Worm (Caenorhabditis elegans) whole organism, midembryonic: ENCODE results near the gene ZK666.4.

ENCODE experiments used
- T22C8.4 ChIP-seq: fragments of 200-800 bp; sonication (Bioruptor generic); IDR thresholded peaks from 2 replicates; pipeline ENCODE4 v1.3.6; 2022; ENCODE audit warnings: missing genetic modification characterization, missing compliant biosample characterization
- tab-1 ChIP-seq: fragments of 200-800 bp; sonication (Bioruptor generic); IDR thresholded peaks from 2 replicates; pipeline ENCODE4 v1.3.6; 2022; ENCODE audit warnings: missing genetic modification characterization, missing compliant biosample characterization

DNA sequence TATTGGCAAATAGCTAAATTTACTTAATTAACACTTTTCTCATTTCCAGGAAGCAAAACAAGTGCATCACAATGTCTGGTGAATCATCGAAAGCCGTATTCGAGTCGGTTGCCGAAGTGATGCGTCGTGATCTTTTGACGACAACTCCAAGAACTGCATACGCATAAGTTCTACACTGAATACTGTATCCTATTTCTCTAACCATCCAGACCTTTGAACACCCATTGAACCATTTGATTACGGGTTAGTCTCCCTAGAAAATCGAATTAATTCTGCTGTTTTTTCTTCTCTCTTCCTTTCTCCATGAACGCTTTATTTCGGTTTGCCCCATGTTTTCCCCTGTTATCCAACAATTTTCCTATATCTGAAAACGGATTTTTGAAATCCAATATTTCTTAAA, 27.4 kb upstream of the ZK666.4 start, which contains the start of gene lin-56:
- no peak for TF ChIP-seq tab-1
- no peak for TF ChIP-seq T22C8.4 (GFP tag; lab: Robert Waterston, UW)
